Worm (Caenorhabditis elegans): Measurements from ENCODE around the gene msrp-4.

DNA sequence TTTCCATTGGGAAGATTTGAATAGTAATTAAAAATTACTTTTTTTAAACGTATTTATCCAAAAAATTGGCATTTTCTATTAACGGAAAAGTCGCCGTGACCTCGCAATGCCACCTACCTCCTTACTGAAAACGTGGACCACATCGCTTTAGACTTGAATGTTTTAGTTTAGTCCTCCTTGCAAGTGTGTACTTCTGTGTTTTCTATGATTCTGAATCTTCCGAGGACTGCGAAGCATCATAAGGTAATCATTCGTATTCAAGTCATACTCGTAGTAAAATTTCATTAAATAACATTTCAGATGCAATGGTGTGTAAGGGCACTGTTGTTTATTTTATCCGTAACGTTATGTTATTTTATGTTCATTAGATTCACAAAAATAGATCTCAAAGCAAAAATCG lies 14.2 kb downstream of the msrp-4 start, which contains the start of gene F46F5.11:
- TF ChIP-seq dmd-4 (tag; optimal IDR thresholded peaks at IDR 0.05; ENCODE audit: borderline replicate concordance) (no peak), ceh-2 (tag; optimal IDR thresholded peaks at IDR 0.05) (no peak), Y22D7AL.16 (tag; optimal IDR thresholded peaks at IDR 0.05) (no peak), ceh-19 (GFP tag; optimal IDR thresholded peaks at IDR 0.05) (no peak), pha-4 (tag; optimal IDR thresholded peaks at IDR 0.05) (no peak), unc-55 (GFP tag; optimal IDR thresholded peaks at IDR 0.05) (no peak), K09A11.1 (tag; optimal IDR thresholded peaks at IDR 0.05; ENCODE audit: insufficient read depth) (no peak), pqm-1 (tag; optimal IDR thresholded peaks at IDR 0.05) (no peak)
